6 fruit fly cellular contexts compared by ENCODE assay signal in the genomic region with DNA sequence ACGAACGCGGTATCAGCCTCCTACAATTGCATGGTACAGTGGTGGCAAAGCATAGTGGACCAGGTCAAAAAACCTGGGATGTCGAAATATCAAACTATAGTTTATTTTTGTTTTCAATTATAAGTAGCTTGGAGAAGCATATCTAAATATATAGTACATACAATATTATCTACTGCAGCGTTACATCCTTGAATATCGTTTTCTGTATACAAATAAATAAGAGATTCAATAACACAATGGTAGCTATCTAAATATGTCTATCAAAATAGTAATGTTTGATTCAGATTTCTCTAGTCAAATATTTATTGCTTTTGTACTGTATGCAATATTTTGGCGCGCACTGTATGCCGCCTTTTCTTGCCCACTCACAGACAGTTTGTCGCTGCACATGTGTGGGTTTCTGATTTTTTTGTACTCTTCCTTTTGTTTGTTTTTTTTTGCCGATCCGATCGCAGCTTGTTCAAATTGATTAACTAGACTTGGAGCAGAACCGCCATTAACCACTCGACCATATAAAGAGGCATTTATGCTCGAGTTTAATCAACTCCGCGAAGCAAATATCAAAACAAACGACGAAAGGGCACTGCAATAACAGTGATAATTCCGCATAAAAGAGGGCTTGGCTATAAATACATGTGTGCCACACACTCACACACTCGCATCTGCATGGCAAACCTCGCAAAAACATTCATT.
A peak's percentile ranks its signal among the peaks of the same experiment; 100 is the strongest.
TF ChIP-seq lines count a peak whose summit lies in the region.

No protein-coding gene starts in this region.

- TF ChIP-seq CTCF in whole organism, embryonic (GFP tag; optimal IDR thresholded peaks at IDR 0.05; lab: Kevin White, UChicago), result peak; percentile 71

TF ChIP-seq in Kc167, 6 proteins besides CTCF, POLR2A, EP300 and RAD21:
- peak; percentile 21 for TF ChIP-seq h (optimal IDR thresholded peaks at IDR 0.05; lab: Kevin White, UChicago)
- TF ChIP-seq Sin3A (optimal IDR thresholded peaks at IDR 0.05; lab: Kevin White, UChicago), result no peak
TF ChIP-seq in Kc167: peak in this region for 1.

TF ChIP-seq in whole organism, adult, 20 proteins besides CTCF, POLR2A, EP300 and RAD21 (continues in another document):
- peak; percentile 77 for TF ChIP-seq pad (GFP tag; optimal IDR thresholded peaks at IDR 0.05; lab: Kevin White, UChicago)
- TF ChIP-seq toe (GFP tag; optimal IDR thresholded peaks at IDR 0.05; lab: Kevin White, UChicago), result peak; percentile 89
- peak; percentile 54 for TF ChIP-seq cic (GFP tag; optimal IDR thresholded peaks at IDR 0.05; lab: Kevin White, UChicago)
- peak; percentile 92 for TF ChIP-seq CG7101 (tag; optimal IDR thresholded peaks at IDR 0.05; lab: Kevin White, UChicago)
- TF ChIP-seq Clk (GFP tag; optimal IDR thresholded peaks at IDR 0.05; lab: Kevin White, UChicago), result peak; percentile 88
- TF ChIP-seq Hr96 (GFP tag; optimal IDR thresholded peaks at IDR 0.05; lab: Kevin White, UChicago), result peak; percentile 87
- peak; percentile 92 for TF ChIP-seq CG12768 (GFP tag; optimal IDR thresholded peaks at IDR 0.05; lab: Kevin White, UChicago)
- TF ChIP-seq CG11617 (GFP tag; optimal IDR thresholded peaks at IDR 0.05; lab: Kevin White, UChicago), result peak; percentile 94
- TF ChIP-seq Mnt (GFP tag; optimal IDR thresholded peaks at IDR 0.05; lab: Kevin White, UChicago), result peak; percentile 28
- TF ChIP-seq ovo (GFP tag; optimal IDR thresholded peaks at IDR 0.05; lab: Kevin White, UChicago), result peak; percentile 15
- TF ChIP-seq cnc (optimal IDR thresholded peaks at IDR 0.05; lab: Kevin White, UChicago), result no peak
- TF ChIP-seq CG1620 (GFP tag; optimal IDR thresholded peaks at IDR 0.05; lab: Kevin White, UChicago), result peak; percentile 79
- peak; percentile 90 for TF ChIP-seq CG33017 (tag; optimal IDR thresholded peaks at IDR 0.05; lab: Kevin White, UChicago)
- peak; percentile 94 for TF ChIP-seq CG5204 (GFP tag; optimal IDR thresholded peaks at IDR 0.05; lab: Kevin White, UChicago)
- TF ChIP-seq CG7045 (GFP tag; optimal IDR thresholded peaks at IDR 0.05; lab: Kevin White, UChicago), result peak; percentile 96
- peak; percentile 91 for TF ChIP-seq bab1 (GFP tag; optimal IDR thresholded peaks at IDR 0.05; lab: Kevin White, UChicago)

TF ChIP-seq in whole organism, embryonic, 481 proteins besides CTCF, POLR2A, EP300 and RAD21 (continues in another document):
- TF ChIP-seq CG10543 (GFP tag; optimal IDR thresholded peaks at IDR 0.05; lab: Kevin White, UChicago) (peak; percentile 87), Asciz (GFP tag; optimal IDR thresholded peaks at IDR 0.05; lab: Kevin White, UChicago) (peak; percentile 97), CG31441 (GFP tag; IDR thresholded peaks at IDR 0.05; lab: Robert Waterston, UW) (peak; percentile 98), gce (GFP tag; IDR thresholded peaks at IDR 0.05; lab: Robert Waterston, UW) (peak; percentile 86), E2f1 (GFP tag; IDR thresholded peaks at IDR 0.05; lab: Robert Waterston, UW) (peak; percentile 94), CG7372 (GFP tag; IDR thresholded peaks at IDR 0.05; lab: Robert Waterston, UW) (peak; percentile 88), TFAM (GFP tag; optimal IDR thresholded peaks at IDR 0.05; lab: Kevin White, UChicago) (peak; percentile 78), ci (GFP tag; IDR thresholded peaks at IDR 0.05; lab: Robert Waterston, UW) (peak; percentile 95), esg (GFP tag; conservative IDR thresholded peaks at IDR 0.05; lab: Robert Waterston, UW) (peak; percentile 91), zen (tag; optimal IDR thresholded peaks at IDR 0.05; lab: Kevin White, UChicago) (peak; percentile 82), CG17612 (GFP tag; IDR thresholded peaks at IDR 0.05; lab: Robert Waterston, UW) (peak; percentile 81), unc-4 (GFP tag; IDR thresholded peaks at IDR 0.05; lab: Robert Waterston, UW; ENCODE audit: partially characterized antibody) (no peak), lmd (GFP tag; IDR thresholded peaks at IDR 0.05; lab: Robert Waterston, UW) (peak; percentile 94), tap (tag; optimal IDR thresholded peaks at IDR 0.05; lab: Kevin White, UChicago) (peak; percentile 93), Fer3 (tag; optimal IDR thresholded peaks at IDR 0.05; lab: Kevin White, UChicago) (peak; percentile 91), Pdp1 (GFP tag; optimal IDR thresholded peaks at IDR 0.05; lab: Kevin White, UChicago) (peak; percentile 87 to 92)

TF ChIP-seq in whole organism, prepupa, 60 proteins besides CTCF, POLR2A, EP300 and RAD21 (continues in another document):
- TF ChIP-seq CG10669 (GFP tag; optimal IDR thresholded peaks at IDR 0.05; lab: Kevin White, UChicago) (peak; percentile 97), CG32006 (GFP tag; optimal IDR thresholded peaks at IDR 0.05; lab: Kevin White, UChicago) (peak; percentile 99), Smox (GFP tag; optimal IDR thresholded peaks at IDR 0.05; lab: Kevin White, UChicago) (peak; percentile 97), Eip75B (GFP tag; optimal IDR thresholded peaks at IDR 0.05; lab: Kevin White, UChicago) (peak; percentile 98), CG6792 (GFP tag; optimal IDR thresholded peaks at IDR 0.05; lab: Kevin White, UChicago) (peak; percentile 97), Ets96B (tag; optimal IDR thresholded peaks at IDR 0.05; lab: Kevin White, UChicago) (peak; percentile 98), CG4318 (GFP tag; optimal IDR thresholded peaks at IDR 0.05; lab: Kevin White, UChicago) (peak; percentile 95), Met (GFP tag; optimal IDR thresholded peaks at IDR 0.05; lab: Kevin White, UChicago) (peak; percentile 98), pdm3 (GFP tag; optimal IDR thresholded peaks at IDR 0.05; lab: Kevin White, UChicago) (peak; percentile 98), topi (GFP tag; optimal IDR thresholded peaks at IDR 0.05; lab: Kevin White, UChicago) (peak; percentile 98), dac (GFP tag; optimal IDR thresholded peaks at IDR 0.05; lab: Kevin White, UChicago) (peak; percentile 94), lz (GFP tag; optimal IDR thresholded peaks at IDR 0.05; lab: Kevin White, UChicago) (peak; percentile 97), spab (GFP tag; optimal IDR thresholded peaks at IDR 0.05; lab: Kevin White, UChicago) (peak; percentile 98), CG34406 (GFP tag; optimal IDR thresholded peaks at IDR 0.05; lab: Kevin White, UChicago) (peak; percentile 98), CG6163 (GFP tag; IDR thresholded peaks at IDR 0.05; lab: Robert Waterston, UW) (peak; percentile 95), Gug (GFP tag; IDR thresholded peaks at IDR 0.05; lab: Robert Waterston, UW) (peak; percentile 94), CG8119 (GFP tag; IDR thresholded peaks at IDR 0.05; lab: Robert Waterston, UW) (peak; percentile 99)

TF ChIP-seq in whole organism, pupa, 21 proteins besides CTCF, POLR2A, EP300 and RAD21 (continues in another document):
- TF ChIP-seq CG4496 (GFP tag; IDR thresholded peaks at IDR 0.05; lab: Robert Waterston, UW) (peak; percentile 96), CG32121 (GFP tag; IDR thresholded peaks at IDR 0.05; lab: Robert Waterston, UW) (peak; percentile 96), EcR (GFP tag; optimal IDR thresholded peaks at IDR 0.05; lab: Kevin White, UChicago) (peak; percentile 92), Pif1A (GFP tag; optimal IDR thresholded peaks at IDR 0.05; lab: Kevin White, UChicago) (peak; percentile 98), CG12605 (GFP tag; IDR thresholded peaks at IDR 0.05; lab: Robert Waterston, UW) (peak; percentile 90), Ets98B (GFP tag; IDR thresholded peaks at IDR 0.05; lab: Robert Waterston, UW) (peak; percentile 94), CG13204 (GFP tag; optimal IDR thresholded peaks at IDR 0.05; lab: Kevin White, UChicago) (peak; percentile 94), CG14655 (GFP tag; optimal IDR thresholded peaks at IDR 0.05; lab: Kevin White, UChicago) (peak; percentile 99), fd96Ca (GFP tag; IDR thresholded peaks at IDR 0.05; lab: Robert Waterston, UW) (peak; percentile 88), CG9948 (tag; optimal IDR thresholded peaks at IDR 0.05; lab: Kevin White, UChicago) (peak; percentile 97), CG15710 (tag; optimal IDR thresholded peaks at IDR 0.05; lab: Kevin White, UChicago) (peak; percentile 97), CG8301 (tag; optimal IDR thresholded peaks at IDR 0.05; lab: Kevin White, UChicago) (peak; percentile 98), Pif1B (GFP tag; optimal IDR thresholded peaks at IDR 0.05; lab: Kevin White, UChicago) (peak; percentile 95), D1 (tag; optimal IDR thresholded peaks at IDR 0.05; lab: Kevin White, UChicago) (peak; percentile 99), rn (GFP tag; IDR thresholded peaks at IDR 0.05; lab: Robert Waterston, UW) (peak; percentile 92), CG10348 (GFP tag; IDR thresholded peaks at IDR 0.05; lab: Robert Waterston, UW) (peak; percentile 74), gl (tag; optimal IDR thresholded peaks at IDR 0.05; lab: Kevin White, UChicago) (peak; percentile 89), CG34367 (tag; optimal IDR thresholded peaks at IDR 0.05; lab: Kevin White, UChicago) (peak; percentile 96)

TF ChIP-seq in whole organism, wandering third instar larva, 38 proteins besides CTCF, POLR2A, EP300 and RAD21 (continues in another document):
- no peak for TF ChIP-seq Abd-B (GFP tag; optimal IDR thresholded peaks at IDR 0.05; lab: Kevin White, UChicago)
- TF ChIP-seq psq (GFP tag; optimal IDR thresholded peaks at IDR 0.05; lab: Kevin White, UChicago), result peak; percentile 89
- peak; percentile 94 for TF ChIP-seq HLH106 (tag; optimal IDR thresholded peaks at IDR 0.05; lab: Kevin White, UChicago)
- peak; percentile 92 for TF ChIP-seq sage (GFP tag; optimal IDR thresholded peaks at IDR 0.05; lab: Kevin White, UChicago)
- no peak for TF ChIP-seq Dif (GFP tag; optimal IDR thresholded peaks at IDR 0.05; lab: Kevin White, UChicago; ENCODE audit: partially characterized antibody)
- TF ChIP-seq Jra (GFP tag; optimal IDR thresholded peaks at IDR 0.05; lab: Kevin White, UChicago), result peak; percentile 74
- TF ChIP-seq CrebA (GFP tag; optimal IDR thresholded peaks at IDR 0.05; lab: Kevin White, UChicago; ENCODE audit: borderline replicate concordance), result no peak
- peak; percentile 93 for TF ChIP-seq br (GFP tag; optimal IDR thresholded peaks at IDR 0.05; lab: Kevin White, UChicago)
- TF ChIP-seq dsf (GFP tag; optimal IDR thresholded peaks at IDR 0.05; lab: Kevin White, UChicago; ENCODE audit: borderline replicate concordance), result peak; percentile 59
- TF ChIP-seq h (GFP tag; optimal IDR thresholded peaks at IDR 0.05; lab: Kevin White, UChicago), result peak; percentile 93
- TF ChIP-seq Mio (GFP tag; optimal IDR thresholded peaks at IDR 0.05; lab: Kevin White, UChicago), result peak; percentile 46
- TF ChIP-seq foxo (GFP tag; optimal IDR thresholded peaks at IDR 0.05; lab: Kevin White, UChicago), result peak; percentile 83 to 94
- TF ChIP-seq ey (GFP tag; optimal IDR thresholded peaks at IDR 0.05; lab: Kevin White, UChicago), result peak; percentile 88
- TF ChIP-seq CG32264 (GFP tag; optimal IDR thresholded peaks at IDR 0.05; lab: Kevin White, UChicago), result peak; percentile 79
- no peak for TF ChIP-seq pan (optimal IDR thresholded peaks at IDR 0.05; lab: Kevin White, UChicago)
- peak; percentile 94 for TF ChIP-seq fru (GFP tag; optimal IDR thresholded peaks at IDR 0.05; lab: Kevin White, UChicago)
- peak; percentile 76 for TF ChIP-seq woc (GFP tag; optimal IDR thresholded peaks at IDR 0.05; lab: Kevin White, UChicago)
- TF ChIP-seq Sp1 (GFP tag; optimal IDR thresholded peaks at IDR 0.05; lab: Kevin White, UChicago), result peak; percentile 97
- TF ChIP-seq Hnf4 (GFP tag; optimal IDR thresholded peaks at IDR 0.05; lab: Kevin White, UChicago), result peak; percentile 86
